Fruit fly (Drosophila melanogaster) whole organism, embryonic: ENCODE results near the gene CG45065.

ENCODE experiments used
- CG10462 ChIP-seq: fragments of 200-800 bp; sonication (Bioruptor generic); optimal IDR thresholded peaks from 2 replicates; lab custom pipeline; 2016; ENCODE audit warnings: missing biosample characterization, missing genetic modification characterization
- CG13287 ChIP-seq: fragments of 200-800 bp; sonication (Bioruptor generic); IDR thresholded peaks from 2 replicates; pipeline ENCODE4 v1.3.6; 2022; ENCODE audit warnings: missing biosample characterization, missing genetic modification characterization; ENCODE audit not compliant: partially characterized antibody
- CG13296 ChIP-seq: fragments of 200-800 bp; sonication (Bioruptor generic); optimal IDR thresholded peaks from 3 replicates; lab custom pipeline; 2018; ENCODE audit warnings: missing biosample characterization, mild to moderate bottlenecking, missing genetic modification characterization
- CG2202 ChIP-seq: fragments of 200-800 bp; sonication (Bioruptor generic); optimal IDR thresholded peaks from 2 replicates; lab custom pipeline; 2018; ENCODE audit warnings: missing biosample characterization, mild to moderate bottlenecking, missing genetic modification characterization
- CG2678 ChIP-seq: fragments of 200-800 bp; sonication (Bioruptor generic); optimal IDR thresholded peaks from 3 replicates; lab custom pipeline; 2019; ENCODE audit warnings: missing biosample characterization, mild to moderate bottlenecking, missing genetic modification characterization, moderate library complexity
- CG2712 ChIP-seq: fragments of 200-800 bp; optimal IDR thresholded peaks from 3 replicates; lab custom pipeline; 2019; ENCODE audit warnings: missing biosample characterization, mild to moderate bottlenecking, missing genetic modification characterization, moderate library complexity
- CG2875 ChIP-seq: fragments of 200-800 bp; sonication (Bioruptor generic); optimal IDR thresholded peaks from 2 replicates; lab custom pipeline; 2017; ENCODE audit warnings: missing biosample characterization, mild to moderate bottlenecking, missing genetic modification characterization, missing genetic modification reagents
- CG30403 ChIP-seq: fragments of 200-800 bp; sonication (Bioruptor generic); optimal IDR thresholded peaks from 3 replicates; lab custom pipeline; 2016; ENCODE audit warnings: missing biosample characterization, missing genetic modification characterization
- CG3163 ChIP-seq: fragments of 200-800 bp; sonication (Bioruptor generic); optimal IDR thresholded peaks from 3 replicates; lab custom pipeline; 2016; ENCODE audit warnings: missing biosample characterization, missing genetic modification characterization
- CG34422 ChIP-seq: fragments of 200-800 bp; sonication (Bioruptor generic); IDR thresholded peaks from 3 replicates; pipeline ENCODE4 v1.3.6; 2022; ENCODE audit warnings: missing biosample characterization, missing genetic modification characterization
- CG4404 ChIP-seq: fragments of 200-800 bp; sonication (Bioruptor generic); IDR thresholded peaks from 2 replicates; pipeline ENCODE4 v1.3.6; 2022; ENCODE audit warnings: missing biosample characterization, missing genetic modification characterization
- CG5953 ChIP-seq: fragments of 200-800 bp; sonication (Bioruptor generic); IDR thresholded peaks from 2 replicates; pipeline ENCODE4 v1.3.6; 2022; ENCODE audit warnings: missing biosample characterization, missing genetic modification characterization
- CG7963 ChIP-seq: fragments of 200-800 bp; sonication (Bioruptor generic); IDR thresholded peaks from 3 replicates; pipeline ENCODE4 v1.3.6; 2022; ENCODE audit warnings: missing biosample characterization, missing genetic modification characterization; ENCODE audit not compliant: partially characterized antibody
- CG8478 ChIP-seq: fragments of >200 bp; optimal IDR thresholded peaks from 2 replicates; lab custom pipeline; 2018
- CG9215 ChIP-seq: fragments of 200-800 bp; sonication (Bioruptor generic); IDR thresholded peaks from 2 replicates; pipeline ENCODE4 v1.3.6; 2022; ENCODE audit warnings: missing biosample characterization, missing genetic modification characterization
- CG9797 ChIP-seq: fragments of 200-800 bp; sonication (Bioruptor generic); optimal IDR thresholded peaks from 3 replicates; lab custom pipeline; 2018; ENCODE audit warnings: missing biosample characterization, mild to moderate bottlenecking, missing genetic modification characterization
- CTCF ChIP-seq: fragments of 200-800 bp; sonication (Bioruptor generic); optimal IDR thresholded peaks from 2 replicates; lab custom pipeline; 2017; ENCODE audit warnings: missing biosample characterization, mild to moderate bottlenecking, missing genetic modification characterization, moderate library complexity
- H2.0 ChIP-seq: fragments of 200-800 bp; sonication (Bioruptor generic); IDR thresholded peaks from 2 replicates; pipeline ENCODE4 v1.3.6; 2022; ENCODE audit warnings: missing biosample characterization, missing genetic modification characterization
- HmgD ChIP-seq: fragments of 200-800 bp; sonication (Bioruptor generic); optimal IDR thresholded peaks from 3 replicates; lab custom pipeline; 2016; ENCODE audit warnings: missing biosample characterization, missing genetic modification characterization
- HmgZ ChIP-seq: fragments of 200-800 bp; sonication (Bioruptor generic); optimal IDR thresholded peaks from 2 replicates; lab custom pipeline; 2018; ENCODE audit warnings: missing biosample characterization, mild to moderate bottlenecking, missing genetic modification characterization
- Hr78 ChIP-seq, 2 experiments: fragments of 200-800 bp in 1 of 2; fragments of >200 bp in 1 of 2; sonication (Bioruptor generic) in 1 of 2; optimal IDR thresholded peaks; 2 replicates each; lab custom pipeline; 2017 to 2019; ENCODE audit warnings: missing biosample characterization in 2 of 2, missing genetic modification characterization in 2 of 2, mild to moderate bottlenecking in 1 of 2, moderate library complexity in 1 of 2
- Hsf ChIP-seq: fragments of 200-800 bp; sonication (Bioruptor generic); optimal IDR thresholded peaks from 3 replicates; lab custom pipeline; 2016; ENCODE audit warnings: missing biosample characterization, missing genetic modification characterization
- Lhr ChIP-seq: fragments of 200-800 bp; sonication (Bioruptor generic); optimal IDR thresholded peaks from 3 replicates; lab custom pipeline; 2017; ENCODE audit warnings: mild to moderate bottlenecking, missing biosample characterization, missing genetic modification reagents, missing genetic modification characterization
- Mad ChIP-seq: fragments of 200-800 bp; sonication (Bioruptor generic); optimal IDR thresholded peaks from 2 replicates; lab custom pipeline; 2016; ENCODE audit warnings: missing biosample characterization, missing genetic modification characterization
- Nf-YC ChIP-seq: fragments of 200-800 bp; optimal IDR thresholded peaks from 3 replicates; lab custom pipeline; 2019; ENCODE audit warnings: missing biosample characterization, mild to moderate bottlenecking, missing genetic modification characterization, moderate library complexity
- Pdp1 ChIP-seq, 2 experiments: fragments of 200-800 bp; sonication (Bioruptor generic); optimal IDR thresholded peaks; 3 replicates each; lab custom pipeline; 2016; ENCODE audit warnings: missing biosample characterization in 2 of 2, missing genetic modification characterization in 2 of 2, mild to moderate bottlenecking in 1 of 2, moderate library complexity in 1 of 2
- Vsx1 ChIP-seq: fragments of 200-800 bp; sonication (Bioruptor generic); optimal IDR thresholded peaks from 2 replicates; lab custom pipeline; 2017; ENCODE audit warnings: missing biosample characterization, mild to moderate bottlenecking, missing genetic modification characterization, missing genetic modification reagents
- btn ChIP-seq: fragments of 200-800 bp; sonication (Bioruptor generic); optimal IDR thresholded peaks from 2 replicates; lab custom pipeline; 2016; ENCODE audit warnings: missing biosample characterization, missing genetic modification characterization
- cas ChIP-seq: fragments of 200-800 bp; sonication (Bioruptor generic); IDR thresholded peaks from 2 replicates; pipeline ENCODE4 v1.3.6; 2022; ENCODE audit warnings: missing biosample characterization, missing genetic modification characterization
- chinmo ChIP-seq: fragments of 200-800 bp; sonication (Bioruptor generic); IDR thresholded peaks from 4 replicates; pipeline ENCODE4 v1.3.6; 2022; ENCODE audit warnings: missing biosample characterization, missing genetic modification characterization; ENCODE audit not compliant: partially characterized antibody
- ewg ChIP-seq: fragments of 200-800 bp; sonication (Bioruptor generic); optimal IDR thresholded peaks from 3 replicates; lab custom pipeline; 2017; ENCODE audit warnings: mild to moderate bottlenecking, missing biosample characterization, missing genetic modification reagents, missing genetic modification characterization
- grn ChIP-seq: fragments of 200-800 bp; sonication (Bioruptor generic); optimal IDR thresholded peaks from 3 replicates; lab custom pipeline; 2017; ENCODE audit warnings: missing biosample characterization, missing genetic modification characterization
- lab ChIP-seq: fragments of 200-800 bp; sonication (Bioruptor generic); optimal IDR thresholded peaks from 3 replicates; lab custom pipeline; 2017; ENCODE audit warnings: missing biosample characterization, missing genetic modification characterization, mild to moderate bottlenecking, moderate library complexity, missing genetic modification reagents
- lilli ChIP-seq: fragments of 200-800 bp; sonication (Bioruptor generic); optimal IDR thresholded peaks from 3 replicates; lab custom pipeline; 2016; ENCODE audit warnings: missing biosample characterization, missing genetic modification characterization
- lmd ChIP-seq: fragments of 200-800 bp; sonication (Bioruptor generic); IDR thresholded peaks from 2 replicates; pipeline ENCODE4 v1.3.6; 2022; ENCODE audit warnings: missing biosample characterization, missing genetic modification characterization
- mirr ChIP-seq: fragments of 200-800 bp; sonication (Bioruptor generic); optimal IDR thresholded peaks from 3 replicates; lab custom pipeline; 2018; ENCODE audit warnings: missing biosample characterization, mild to moderate bottlenecking, missing genetic modification characterization
- odd ChIP-seq: fragments of 200-800 bp; sonication (Bioruptor generic); optimal IDR thresholded peaks from 2 replicates; lab custom pipeline; 2017; ENCODE audit warnings: missing biosample characterization, mild to moderate bottlenecking, missing genetic modification characterization
- otp ChIP-seq: fragments of 200-800 bp; sonication (Bioruptor generic); IDR thresholded peaks from 3 replicates; pipeline ENCODE4, ENCODE4 v1.3.6; 2022; ENCODE audit warnings: missing biosample characterization, missing genetic modification characterization
- pb ChIP-seq: fragments of 200-800 bp; sonication (Bioruptor generic); optimal IDR thresholded peaks from 3 replicates; lab custom pipeline; 2016; ENCODE audit warnings: missing biosample characterization, missing genetic modification characterization
- peb ChIP-seq: fragments of 200-800 bp; sonication (Bioruptor generic); IDR thresholded peaks from 2 replicates; pipeline ENCODE4 v1.3.6; 2022; ENCODE audit warnings: missing biosample characterization, missing genetic modification characterization
- pho ChIP-seq: fragments of 200-800 bp; sonication (Bioruptor generic); optimal IDR thresholded peaks from 2 replicates; lab custom pipeline; 2016; ENCODE audit warnings: missing biosample characterization, missing genetic modification characterization
- pros ChIP-seq: fragments of 200-800 bp; sonication (Bioruptor generic); optimal IDR thresholded peaks from 3 replicates; lab custom pipeline; 2019; ENCODE audit warnings: missing biosample characterization, mild to moderate bottlenecking, missing genetic modification characterization, moderate library complexity
- rib ChIP-seq: fragments of 200-800 bp; sonication (Bioruptor generic); IDR thresholded peaks from 2 replicates; pipeline ENCODE4 v1.3.6; 2022; ENCODE audit warnings: missing biosample characterization, missing genetic modification characterization
- ro ChIP-seq: fragments of 200-800 bp; sonication (Bioruptor generic); IDR thresholded peaks from 2 replicates; pipeline ENCODE4 v1.3.6; 2022; ENCODE audit warnings: missing biosample characterization, missing genetic modification characterization
- sd ChIP-seq: fragments of 200-800 bp; sonication (Bioruptor generic); optimal IDR thresholded peaks from 3 replicates; lab custom pipeline; 2018; ENCODE audit warnings: missing biosample characterization, mild to moderate bottlenecking, missing genetic modification characterization, moderate library complexity
- sens-2 ChIP-seq: fragments of 200-800 bp; sonication (Bioruptor generic); IDR thresholded peaks from 2 replicates; pipeline ENCODE4 v1.3.6; 2022; ENCODE audit warnings: missing biosample characterization, missing genetic modification characterization
- trem ChIP-seq: fragments of 200-800 bp; optimal IDR thresholded peaks from 3 replicates; lab custom pipeline; 2019; ENCODE audit warnings: missing biosample characterization, mild to moderate bottlenecking, missing genetic modification characterization, moderate library complexity
- tup ChIP-seq: fragments of 200-800 bp; sonication (Bioruptor generic); optimal IDR thresholded peaks from 2 replicates; lab custom pipeline; 2016; ENCODE audit warnings: missing biosample characterization, mild to moderate bottlenecking, missing genetic modification characterization, moderate library complexity
- unpg ChIP-seq: fragments of 200-800 bp; sonication (Bioruptor generic); optimal IDR thresholded peaks from 3 replicates; lab custom pipeline; 2018; ENCODE audit warnings: missing biosample characterization, mild to moderate bottlenecking, missing genetic modification characterization, moderate library complexity
- vvl ChIP-seq: fragments of 200-800 bp; sonication (Bioruptor generic); IDR thresholded peaks from 2 replicates; pipeline ENCODE4 v1.3.6; 2022; ENCODE audit warnings: missing biosample characterization, missing genetic modification characterization
- zfh2 ChIP-seq: fragments of 200-800 bp; sonication (Bioruptor generic); optimal IDR thresholded peaks from 2 replicates; lab custom pipeline; 2016; ENCODE audit warnings: missing biosample characterization, missing genetic modification characterization

Gene CG45065

dm6 chrX:14905499-14906044 is 23.2 kb upstream of the CG45065 start, which contains the start of gene CG9512 (continued):
- TF ChIP-seq CG4404 (GFP tag; lab: Robert Waterston, UW) (no peak), sens-2 (GFP tag; lab: Robert Waterston, UW) (no peak), mirr (peak; percentile 51), cas (GFP tag; lab: Robert Waterston, UW) (no peak), chinmo (GFP tag; lab: Robert Waterston, UW) (peak; percentile 93; the same call in 3 of the 4 replicates), Nf-YC (peak; percentile 2), odd (GFP tag; lab: Kevin White, UChicago) (peak; percentile 40), sd (peak; percentile 11), CG2202 (tag; lab: Kevin White, UChicago) (no peak), lilli (GFP tag; lab: Kevin White, UChicago) (no peak), CG7963 (GFP tag; lab: Robert Waterston, UW) (no peak), peb (GFP tag; lab: Robert Waterston, UW) (no peak), CG2712 (tag; lab: Kevin White, UChicago) (no peak), CG10462 (GFP tag; lab: Kevin White, UChicago) (no peak), tup (no peak), CG13287 (GFP tag; lab: Robert Waterston, UW) (no peak), CG5953 (GFP tag; lab: Robert Waterston, UW) (no peak), pho (GFP tag; lab: Kevin White, UChicago) (no peak), CG30403 (no peak), lab (GFP tag; lab: Kevin White, UChicago) (peak; percentile 23), HmgZ (tag; lab: Kevin White, UChicago) (no peak), pros (no peak), otp (GFP tag; lab: Robert Waterston, UW) (no peak), HmgD (no peak), CG3163 (GFP tag; lab: Kevin White, UChicago) (no peak), CG9215 (GFP tag; lab: Robert Waterston, UW) (no peak), Vsx1 (GFP tag; lab: Kevin White, UChicago) (peak; percentile 52), rib (GFP tag; lab: Robert Waterston, UW) (no peak), CG8478 (lab: Kevin White, UChicago) (no peak), Pdp1 (GFP tag; optimal IDR thresholded peaks at IDR 0.05; lab: Kevin White, UChicago) (peak in 1 of 2 experiments; percentile 55), ewg (GFP tag; lab: Kevin White, UChicago) (no peak), CG34422 (no peak), ro (no peak), CG13296 (GFP tag; lab: Kevin White, UChicago) (peak; percentile 16), trem (tag; lab: Kevin White, UChicago) (no peak), zfh2 (no peak), btn (GFP tag; lab: Kevin White, UChicago) (no peak), CG2875 (GFP tag; lab: Kevin White, UChicago) (no peak), vvl (GFP tag; lab: Robert Waterston, UW) (peak; percentile 14; the same call in 1 of the 2 replicates), grn (GFP tag; lab: Kevin White, UChicago) (peak; percentile 91), Mad (GFP tag; lab: Kevin White, UChicago) (no peak), Lhr (GFP tag; lab: Kevin White, UChicago) (no peak), CG9797 (GFP tag; lab: Kevin White, UChicago) (no peak), lmd (GFP tag; lab: Robert Waterston, UW) (no peak), CG2678 (tag; lab: Kevin White, UChicago) (peak; percentile 10), Hr78 (GFP tag; optimal IDR thresholded peaks at IDR 0.05; lab: Kevin White, UChicago) (no peak), CTCF (no peak), unpg (GFP tag; lab: Kevin White, UChicago) (no peak), Hsf (GFP tag; lab: Kevin White, UChicago) (no peak), H2.0 (GFP tag; lab: Robert Waterston, UW) (no peak), pb (GFP tag; lab: Kevin White, UChicago) (no peak)
